Fruit fly (Drosophila melanogaster): ENCODE data around the gene KaiR1D.

KaiR1D gene

DNA sequence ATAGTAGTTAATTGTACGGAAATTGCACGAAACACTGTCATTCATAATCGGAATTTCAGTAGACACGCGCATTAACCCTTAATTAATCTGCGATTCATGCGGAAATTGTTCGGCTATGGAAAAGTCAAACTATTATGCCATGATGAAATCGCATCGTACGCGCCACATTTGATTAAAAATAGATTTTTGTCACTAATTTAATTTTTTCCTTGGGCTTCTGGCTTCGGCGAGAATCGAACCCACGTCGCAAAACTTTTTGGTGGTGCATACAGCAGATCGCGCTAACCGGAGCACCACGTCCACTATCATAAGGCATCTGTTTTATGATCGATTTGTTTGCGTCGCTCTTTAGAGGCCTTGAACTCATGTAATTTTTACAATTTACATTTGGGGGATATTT is 46.7 kb upstream of the KaiR1D start (continued):
- TF ChIP-seq CG7839 (tag; optimal IDR thresholded peaks at IDR 0.05) (no peak), CG17385 (GFP tag; optimal IDR thresholded peaks at IDR 0.05) (no peak), pros (GFP tag; optimal IDR thresholded peaks at IDR 0.05) (no peak), CG14860 (GFP tag; IDR thresholded peaks at IDR 0.05; ENCODE audit: partially characterized antibody) (peak; percentile 76), mirr (GFP tag; optimal IDR thresholded peaks at IDR 0.05) (peak; percentile 36), CG16863 (GFP tag; optimal IDR thresholded peaks at IDR 0.05) (no peak), pum (GFP tag; optimal IDR thresholded peaks at IDR 0.05) (no peak), CoRest (tag; optimal IDR thresholded peaks at IDR 0.05) (no peak), vnd (GFP tag; IDR thresholded peaks at IDR 0.05; ENCODE audit: partially characterized antibody) (peak; percentile 52; the same call in 2 of the 3 replicates), Atf-2 (GFP tag; optimal IDR thresholded peaks at IDR 0.05) (no peak), sr (GFP tag; IDR thresholded peaks at IDR 0.05) (no peak), grau (tag; optimal IDR thresholded peaks at IDR 0.05) (no peak), bbx (GFP tag; IDR thresholded peaks at IDR 0.05; ENCODE audit: partially characterized antibody) (peak; percentile 75), CG13775 (GFP tag; optimal IDR thresholded peaks at IDR 0.05) (no peak), CG42726 (GFP tag; IDR thresholded peaks at IDR 0.05; ENCODE audit: partially characterized antibody) (peak; percentile 75; the same call in 1 of the 2 replicates), inv (GFP tag; IDR thresholded peaks at IDR 0.05; ENCODE audit: partially characterized antibody) (peak; percentile 9; the same call in 1 of the 2 replicates), D19B (GFP tag; optimal IDR thresholded peaks at IDR 0.05) (no peak), CG6654 (GFP tag; optimal IDR thresholded peaks at IDR 0.05) (no peak), CG3847 (GFP tag; IDR thresholded peaks at IDR 0.05) (no peak), CG16813 (GFP tag; IDR thresholded peaks at IDR 0.05; ENCODE audit: partially characterized antibody) (peak; percentile 70), ken (GFP tag; IDR thresholded peaks at IDR 0.05) (no peak), CG18599 (GFP tag; optimal IDR thresholded peaks at IDR 0.05) (no peak), hbn (GFP tag; IDR thresholded peaks at IDR 0.05; ENCODE audit: partially characterized antibody) (0 out of 2 replicates have a peak, but pooled peaks have one; percentile 13), Mad (GFP tag; optimal IDR thresholded peaks at IDR 0.05) (no peak), Oaz (GFP tag; IDR thresholded peaks at IDR 0.05) (no peak), CG5180 (GFP tag; optimal IDR thresholded peaks at IDR 0.05) (no peak), CG1529 (GFP tag; optimal IDR thresholded peaks at IDR 0.05) (no peak), CG2199 (GFP tag; IDR thresholded peaks at IDR 0.05) (peak; percentile 98), CG4282 (GFP tag; optimal IDR thresholded peaks at IDR 0.05) (no peak), Bdp1 (GFP tag; optimal IDR thresholded peaks at IDR 0.05) (peak; percentile 99), CG10565 (GFP tag; optimal IDR thresholded peaks at IDR 0.05) (no peak), stwl (tag; optimal IDR thresholded peaks at IDR 0.05) (no peak), Hr78 (GFP tag; optimal IDR thresholded peaks at IDR 0.05) (peak in 1 of 2 experiments; percentile 35), peb (GFP tag; IDR thresholded peaks at IDR 0.05) (no peak), sima (GFP tag; optimal IDR thresholded peaks at IDR 0.05) (no peak), knrl (GFP tag; IDR thresholded peaks at IDR 0.05; ENCODE audit: partially characterized antibody) (peak; percentile 52; the same call in 1 of the 3 replicates), ewg (GFP tag; optimal IDR thresholded peaks at IDR 0.05) (no peak), tll (GFP tag; optimal IDR thresholded peaks at IDR 0.05) (peak in 1 of 2 experiments; percentile 48), CG3726 (GFP tag; IDR thresholded peaks at IDR 0.05) (no peak), CG31441 (GFP tag; IDR thresholded peaks at IDR 0.05) (no peak), nom (GFP tag; optimal IDR thresholded peaks at IDR 0.05) (no peak), phol (tag; optimal IDR thresholded peaks at IDR 0.05) (no peak), CG4328 (GFP tag; optimal IDR thresholded peaks at IDR 0.05) (no peak), Hr3 (GFP tag; optimal IDR thresholded peaks at IDR 0.05) (no peak), unc-4 (GFP tag; IDR thresholded peaks at IDR 0.05; ENCODE audit: partially characterized antibody) (peak; percentile 19; the same call in 1 of the 2 replicates), lola (GFP tag; optimal IDR thresholded peaks at IDR 0.05) (no peak), CG11456 (GFP tag; IDR thresholded peaks at IDR 0.05) (no peak), CG8944 (GFP tag; optimal IDR thresholded peaks at IDR 0.05) (no peak), sqz (GFP tag; optimal IDR thresholded peaks at IDR 0.05) (no peak)

All from whole organism, embryonic.